Fruit fly (Drosophila melanogaster) whole organism, embryonic: ENCODE results near the gene CheB98a.
A peak's percentile ranks its signal among the peaks of the same experiment; 100 is the strongest.

Source experiments
- Aef1 ChIP-seq: fragments of 200-800 bp; sonication (Bioruptor generic); IDR thresholded peaks from 3 replicates; pipeline ENCODE4 v1.3.6; 2022; ENCODE audit warnings: missing biosample characterization, missing genetic modification characterization
- Bdp1 ChIP-seq: fragments of 200-800 bp; sonication (Bioruptor generic); optimal IDR thresholded peaks from 3 replicates; lab custom pipeline; 2016; ENCODE audit warnings: missing biosample characterization, missing genetic modification characterization
- CG10147 ChIP-seq: fragments of 200-800 bp; sonication (Bioruptor generic); optimal IDR thresholded peaks from 2 replicates; lab custom pipeline; 2019; ENCODE audit warnings: missing biosample characterization, mild to moderate bottlenecking, missing genetic modification characterization, moderate library complexity
- CG10565 ChIP-seq: fragments of 200-800 bp; sonication (Bioruptor generic); optimal IDR thresholded peaks from 3 replicates; lab custom pipeline; 2016; ENCODE audit warnings: missing biosample characterization, mild to moderate bottlenecking, missing genetic modification characterization
- CG11085 ChIP-seq: fragments of 200-800 bp; sonication (Bioruptor generic); IDR thresholded peaks from 2 replicates; pipeline ENCODE4 v1.3.6; 2022; ENCODE audit warnings: missing biosample characterization, missing genetic modification characterization
- CG12219 ChIP-seq: fragments of 200-800 bp; sonication (Bioruptor generic); optimal IDR thresholded peaks from 3 replicates; lab custom pipeline; 2018; ENCODE audit warnings: missing biosample characterization, mild to moderate bottlenecking, missing genetic modification characterization
- CG1529 ChIP-seq: fragments of 200-800 bp; sonication (Bioruptor generic); optimal IDR thresholded peaks from 3 replicates; lab custom pipeline; 2018; ENCODE audit warnings: missing biosample characterization, missing genetic modification characterization
- CG15514 ChIP-seq: fragments of 200-800 bp; sonication (Bioruptor generic); optimal IDR thresholded peaks from 3 replicates; lab custom pipeline; 2017; ENCODE audit warnings: missing biosample characterization, missing genetic modification characterization, mild to moderate bottlenecking, moderate library complexity, missing genetic modification reagents
- CG17385 ChIP-seq: fragments of 200-800 bp; sonication (Bioruptor generic); optimal IDR thresholded peaks from 3 replicates; lab custom pipeline; 2018; ENCODE audit warnings: missing biosample characterization, mild to moderate bottlenecking, missing genetic modification characterization
- CG18262 ChIP-seq: fragments of 200-800 bp; optimal IDR thresholded peaks from 3 replicates; lab custom pipeline; 2019; ENCODE audit warnings: missing biosample characterization, mild to moderate bottlenecking, missing genetic modification characterization, moderate library complexity
- CG18764 ChIP-seq: fragments of 200-800 bp; sonication (Bioruptor generic); optimal IDR thresholded peaks from 3 replicates; lab custom pipeline; 2016; ENCODE audit warnings: missing biosample characterization, missing genetic modification characterization
- CG2712 ChIP-seq: fragments of 200-800 bp; optimal IDR thresholded peaks from 3 replicates; lab custom pipeline; 2019; ENCODE audit warnings: missing biosample characterization, mild to moderate bottlenecking, missing genetic modification characterization, moderate library complexity
- CG3281 ChIP-seq: fragments of 200-800 bp; sonication (Bioruptor generic); optimal IDR thresholded peaks from 3 replicates; lab custom pipeline; 2017; ENCODE audit warnings: missing biosample characterization, mild to moderate bottlenecking, missing genetic modification characterization
- CG33213 ChIP-seq: fragments of 200-800 bp; sonication (Bioruptor generic); optimal IDR thresholded peaks from 3 replicates; lab custom pipeline; 2016; ENCODE audit warnings: missing biosample characterization, missing genetic modification characterization
- CG4730 ChIP-seq: fragments of 200-800 bp; sonication (Bioruptor generic); IDR thresholded peaks from 2 replicates; pipeline ENCODE4 v1.3.6; 2022; ENCODE audit warnings: missing biosample characterization, missing genetic modification characterization
- CG4854 ChIP-seq: fragments of 200-800 bp; sonication (Bioruptor generic); optimal IDR thresholded peaks from 2 replicates; lab custom pipeline; 2016; ENCODE audit warnings: missing biosample characterization, missing genetic modification characterization, inconsistent platforms
- CG6689 ChIP-seq: fragments of 200-800 bp; sonication (Bioruptor generic); IDR thresholded peaks from 2 replicates; pipeline ENCODE4 v1.3.6; 2022; ENCODE audit warnings: missing biosample characterization, missing genetic modification characterization
- CG7928 ChIP-seq: fragments of 200-800 bp; sonication (Bioruptor generic); optimal IDR thresholded peaks from 2 replicates; lab custom pipeline; 2017; ENCODE audit warnings: missing biosample characterization, mild to moderate bottlenecking, missing genetic modification characterization
- CG8089 ChIP-seq: fragments of 200-800 bp; sonication (Bioruptor generic); optimal IDR thresholded peaks from 3 replicates; lab custom pipeline; 2016; ENCODE audit warnings: missing biosample characterization, missing genetic modification characterization
- CG9727 ChIP-seq: fragments of 200-800 bp; sonication (Bioruptor generic); optimal IDR thresholded peaks from 3 replicates; lab custom pipeline; 2017; ENCODE audit warnings: missing biosample characterization, mild to moderate bottlenecking, missing genetic modification characterization
- Dip3 ChIP-seq: fragments of 200-800 bp; sonication (Bioruptor generic); optimal IDR thresholded peaks from 3 replicates; lab custom pipeline; 2016; ENCODE audit warnings: missing biosample characterization, missing genetic modification characterization
- E2f1 ChIP-seq: fragments of 200-800 bp; sonication (Bioruptor generic); IDR thresholded peaks from 2 replicates; pipeline ENCODE4 v1.3.6; 2022; ENCODE audit warnings: missing biosample characterization, missing genetic modification characterization
- Ets65A ChIP-seq: fragments of 200-800 bp; sonication (Bioruptor generic); peaks from one replicate; lab custom pipeline; 2016; ENCODE audit warnings: missing biosample characterization, missing genetic modification characterization
- Hsf ChIP-seq: fragments of 200-800 bp; sonication (Bioruptor generic); optimal IDR thresholded peaks from 3 replicates; lab custom pipeline; 2016; ENCODE audit warnings: missing biosample characterization, missing genetic modification characterization
- NC2β ChIP-seq: fragments of 200-800 bp; sonication (Bioruptor generic); optimal IDR thresholded peaks from 2 replicates; lab custom pipeline; 2016; ENCODE audit warnings: missing biosample characterization, missing genetic modification characterization
- Poxn ChIP-seq: fragments of 200-800 bp; sonication (Bioruptor generic); IDR thresholded peaks from 2 replicates; pipeline ENCODE4 v1.3.6; 2022; ENCODE audit warnings: missing biosample characterization, missing genetic modification characterization
- Rfx ChIP-seq: fragments of 200-800 bp; sonication (Bioruptor generic); IDR thresholded peaks from 2 replicates; pipeline ENCODE4 v1.3.6; 2022; ENCODE audit warnings: missing biosample characterization, missing genetic modification characterization
- Taf1 ChIP-seq: fragments of 200-800 bp; sonication (Bioruptor generic); IDR thresholded peaks from 2 replicates; pipeline ENCODE4 v1.3.6; 2022; ENCODE audit warnings: missing biosample characterization, missing genetic modification characterization
- Tbp ChIP-seq: fragments of >200 bp; optimal IDR thresholded peaks from 2 replicates; lab custom pipeline; 2018; ENCODE audit warnings: missing biosample characterization, missing genetic modification characterization
- aop ChIP-seq: fragments of 200-800 bp; sonication (Bioruptor generic); IDR thresholded peaks from 2 replicates; pipeline ENCODE4 v1.3.6; 2022; ENCODE audit warnings: missing biosample characterization, missing genetic modification characterization
- bab2 ChIP-seq: fragments of 200-800 bp; sonication (Bioruptor generic); optimal IDR thresholded peaks from 2 replicates; lab custom pipeline; 2016; ENCODE audit warnings: missing biosample characterization, missing genetic modification characterization
- chn ChIP-seq: fragments of 200-800 bp; sonication (Bioruptor generic); optimal IDR thresholded peaks from 2 replicates; lab custom pipeline; 2016; ENCODE audit warnings: missing biosample characterization, missing genetic modification characterization
- crp ChIP-seq, 2 experiments: fragments of 200-800 bp; sonication (Bioruptor generic); optimal IDR thresholded peaks; 2 replicates in 1 of 2; 3 replicates in 1 of 2; lab custom pipeline; 2017; ENCODE audit warnings: missing biosample characterization in 2 of 2, missing genetic modification characterization in 2 of 2, mild to moderate bottlenecking in 1 of 2, moderate library complexity in 1 of 2
- cwo ChIP-seq: fragments of 200-800 bp; sonication (Bioruptor generic); optimal IDR thresholded peaks from 3 replicates; lab custom pipeline; 2017; ENCODE audit warnings: missing biosample characterization, missing genetic modification characterization, mild to moderate bottlenecking, moderate library complexity, missing genetic modification reagents
- dmrt11E ChIP-seq: fragments of 200-800 bp; sonication (Bioruptor generic); optimal IDR thresholded peaks from 3 replicates; lab custom pipeline; 2018; ENCODE audit warnings: missing biosample characterization, mild to moderate bottlenecking, missing genetic modification characterization, moderate library complexity
- dpn ChIP-seq, 2 experiments: fragments of 200-800 bp; sonication (Bioruptor generic); optimal IDR thresholded peaks; 3 replicates each; lab custom pipeline; 2016; ENCODE audit warnings: missing biosample characterization in 2 of 2, missing genetic modification characterization in 2 of 2
- eve ChIP-seq, 2 experiments: fragments of >200 bp; optimal IDR thresholded peaks; 2 replicates each; lab custom pipeline; 2017; ENCODE audit warnings: missing biosample characterization in 2 of 2, missing genetic modification characterization in 2 of 2
- fru ChIP-seq: fragments of >200 bp; optimal IDR thresholded peaks from 2 replicates; lab custom pipeline; 2017
- gt ChIP-seq: fragments of 200-800 bp; sonication (Bioruptor generic); IDR thresholded peaks from 2 replicates; pipeline ENCODE4 v1.3.6; 2022; ENCODE audit warnings: missing biosample characterization, missing genetic modification characterization
- klu ChIP-seq: fragments of 200-800 bp; sonication (Bioruptor generic); IDR thresholded peaks from 2 replicates; pipeline ENCODE4 v1.3.6; 2022; ENCODE audit warnings: missing biosample characterization, missing genetic modification characterization
- org-1 ChIP-seq: fragments of 200-800 bp; sonication (Bioruptor generic); optimal IDR thresholded peaks from 2 replicates; lab custom pipeline; 2017; ENCODE audit warnings: missing biosample characterization, missing genetic modification characterization
- pb ChIP-seq: fragments of 200-800 bp; sonication (Bioruptor generic); optimal IDR thresholded peaks from 3 replicates; lab custom pipeline; 2016; ENCODE audit warnings: missing biosample characterization, missing genetic modification characterization
- pros ChIP-seq: fragments of 200-800 bp; sonication (Bioruptor generic); optimal IDR thresholded peaks from 3 replicates; lab custom pipeline; 2019; ENCODE audit warnings: missing biosample characterization, mild to moderate bottlenecking, missing genetic modification characterization, moderate library complexity
- tio ChIP-seq: fragments of 200-800 bp; sonication (Bioruptor generic); optimal IDR thresholded peaks from 2 replicates; lab custom pipeline; 2017; ENCODE audit warnings: missing biosample characterization, missing genetic modification characterization, inconsistent platforms
- tll ChIP-seq, 2 experiments: fragments of 200-800 bp in 1 of 2; fragments of >200 bp in 1 of 2; sonication (Bioruptor generic) in 1 of 2; optimal IDR thresholded peaks; 2 replicates each; lab custom pipeline; 2017 to 2019; ENCODE audit warnings: missing biosample characterization in 2 of 2, missing genetic modification characterization in 2 of 2, mild to moderate bottlenecking in 1 of 2, moderate library complexity in 1 of 2
- toy ChIP-seq: fragments of 200-800 bp; sonication (Bioruptor generic); IDR thresholded peaks from 2 replicates; pipeline ENCODE4 v1.3.6; 2022; ENCODE audit warnings: missing biosample characterization, missing genetic modification characterization
- trem ChIP-seq: fragments of 200-800 bp; optimal IDR thresholded peaks from 3 replicates; lab custom pipeline; 2019; ENCODE audit warnings: missing biosample characterization, mild to moderate bottlenecking, missing genetic modification characterization, moderate library complexity
- usp ChIP-seq: fragments of >200 bp; optimal IDR thresholded peaks from 2 replicates; lab custom pipeline; 2017; ENCODE audit warnings: missing biosample characterization, missing genetic modification characterization
- vvl ChIP-seq: fragments of 200-800 bp; sonication (Bioruptor generic); IDR thresholded peaks from 2 replicates; pipeline ENCODE4 v1.3.6; 2022; ENCODE audit warnings: missing biosample characterization, missing genetic modification characterization
- wek ChIP-seq: fragments of 200-800 bp; sonication (Bioruptor generic); optimal IDR thresholded peaks from 3 replicates; lab custom pipeline; 2018; ENCODE audit warnings: missing biosample characterization, mild to moderate bottlenecking, missing genetic modification characterization, moderate library complexity
- zen ChIP-seq: fragments of 200-800 bp; sonication (Bioruptor generic); optimal IDR thresholded peaks from 3 replicates; lab custom pipeline; 2018; ENCODE audit warnings: missing biosample characterization, mild to moderate bottlenecking, missing genetic modification characterization, moderate library complexity

The CheB98a gene

DNA sequence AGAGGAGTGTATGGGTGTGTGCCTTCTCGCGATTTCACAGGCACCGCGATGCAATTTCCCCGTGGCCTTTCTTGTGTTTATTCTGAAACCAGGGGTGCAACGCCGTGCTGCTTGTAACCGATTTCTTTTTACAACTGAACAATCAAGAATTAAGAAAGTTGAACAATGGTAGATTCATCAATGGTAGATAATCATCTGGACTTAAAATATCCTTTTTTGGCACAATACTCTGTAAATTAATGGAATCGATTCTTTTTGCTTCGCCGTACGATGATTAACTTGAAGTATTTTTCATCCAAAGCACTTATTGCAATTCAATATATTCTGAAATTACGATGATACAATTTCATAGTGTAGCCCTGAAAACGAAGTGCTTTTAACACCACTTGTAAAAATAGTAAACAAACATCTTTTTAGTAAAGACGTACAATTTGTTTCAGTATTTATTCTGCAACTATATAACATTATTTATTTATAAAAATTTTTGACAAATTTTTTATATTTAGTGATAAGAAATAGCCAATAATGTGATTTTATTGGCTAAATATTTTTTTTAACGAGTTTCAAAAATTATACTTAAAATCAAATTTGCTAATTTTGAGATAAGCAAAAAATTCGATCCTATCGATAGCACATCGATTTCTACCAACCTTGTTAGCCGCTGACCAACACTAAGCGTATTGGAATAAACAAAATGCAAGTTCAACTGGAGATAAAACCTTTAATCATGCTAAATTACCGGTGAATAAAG is 13.2 kb downstream of the CheB98a start, which contains the start of the genes CG1523 and CG1647 (continued):
- TF ChIP-seq CG1529 = no peak
- TF ChIP-seq Dip3 (GFP tag; lab: Kevin White, UChicago) = no peak
- TF ChIP-seq Aef1 (GFP tag; lab: Robert Waterston, UW) = peak; percentile 42; the same call in 2 of the 3 replicates
- no peak for TF ChIP-seq CG10147 (GFP tag; lab: Kevin White, UChicago)
- peak; percentile 53 for TF ChIP-seq CG8089
- no peak for TF ChIP-seq fru (lab: Kevin White, UChicago)
- TF ChIP-seq dmrt11E = peak; percentile 75
- no peak for TF ChIP-seq CG12219
- TF ChIP-seq dpn (GFP tag; optimal IDR thresholded peaks at IDR 0.05; lab: Kevin White, UChicago) = peak; percentile 45 to 58
- peak; percentile 73 for TF ChIP-seq CG6689 (GFP tag; lab: Robert Waterston, UW)
- no peak for TF ChIP-seq tll (GFP tag; optimal IDR thresholded peaks at IDR 0.05; lab: Kevin White, UChicago)
- no peak for TF ChIP-seq cwo (GFP tag; lab: Kevin White, UChicago)
- TF ChIP-seq NC2β (GFP tag; lab: Kevin White, UChicago) = peak; percentile 49
- TF ChIP-seq Poxn (GFP tag; lab: Robert Waterston, UW) = no peak
- TF ChIP-seq vvl (GFP tag; lab: Robert Waterston, UW) = peak; percentile 40; the same call in 1 of the 2 replicates
- no peak; the same call in 1 of the 2 replicates for TF ChIP-seq E2f1 (GFP tag; lab: Robert Waterston, UW)
- TF ChIP-seq Rfx (GFP tag; lab: Robert Waterston, UW) = peak; percentile 73
- TF ChIP-seq usp (GFP tag; lab: Kevin White, UChicago) = no peak
- peak; percentile 60 for TF ChIP-seq CG9727 (GFP tag; lab: Kevin White, UChicago)
- peak; percentile 79 for TF ChIP-seq CG2712 (tag; lab: Kevin White, UChicago)
- TF ChIP-seq CG18262 (tag; lab: Kevin White, UChicago) = peak; percentile 81
- peak; percentile 72 for TF ChIP-seq Hsf (GFP tag; lab: Kevin White, UChicago)
- TF ChIP-seq CG17385 (GFP tag; lab: Kevin White, UChicago) = peak; percentile 66
- no peak for TF ChIP-seq aop
- TF ChIP-seq CG4854 (GFP tag; lab: Kevin White, UChicago) = peak; percentile 35
- no peak for TF ChIP-seq tio (GFP tag; lab: Kevin White, UChicago)
- peak; percentile 45 for TF ChIP-seq CG18764 (GFP tag; lab: Kevin White, UChicago)
- peak; percentile 43 for TF ChIP-seq org-1 (GFP tag; lab: Kevin White, UChicago)
- peak; percentile 42 for TF ChIP-seq chn (GFP tag; lab: Kevin White, UChicago)
- TF ChIP-seq Bdp1 (GFP tag; lab: Kevin White, UChicago) = peak; percentile 26
- TF ChIP-seq pros = peak; percentile 2
- no peak for TF ChIP-seq pb
- TF ChIP-seq CG10565 (GFP tag; lab: Kevin White, UChicago) = no peak
- TF ChIP-seq CG4730 (GFP tag; lab: Robert Waterston, UW) = no peak
- TF ChIP-seq CG33213 (GFP tag; lab: Kevin White, UChicago) = no peak
- TF ChIP-seq Tbp (GFP tag; lab: Kevin White, UChicago) = no peak
- peak; percentile 11 for TF ChIP-seq trem (tag; lab: Kevin White, UChicago)
- TF ChIP-seq Ets65A (GFP tag; lab: Kevin White, UChicago) = peak; percentile 93
- no peak for TF ChIP-seq CG3281 (GFP tag; lab: Kevin White, UChicago)
- TF ChIP-seq CG7928 (GFP tag; lab: Kevin White, UChicago) = peak; percentile 85
- peak; percentile 38 for TF ChIP-seq wek (GFP tag; lab: Kevin White, UChicago)
- no peak for TF ChIP-seq Taf1
- peak; percentile 46; the same call in 1 of the 2 replicates for TF ChIP-seq gt (GFP tag; lab: Robert Waterston, UW)
- no peak for TF ChIP-seq CG11085
- TF ChIP-seq klu (GFP tag; lab: Robert Waterston, UW) = peak; percentile 52
- TF ChIP-seq CG15514 (GFP tag; lab: Kevin White, UChicago) = peak; percentile 25
- TF ChIP-seq zen = peak; percentile 69
- no peak for TF ChIP-seq crp (GFP tag; optimal IDR thresholded peaks at IDR 0.05; lab: Kevin White, UChicago)
- no peak for TF ChIP-seq toy (GFP tag; lab: Robert Waterston, UW)
- no peak for TF ChIP-seq eve (GFP tag; optimal IDR thresholded peaks at IDR 0.05; lab: Kevin White, UChicago)
- peak; percentile 53 for TF ChIP-seq bab2 (GFP tag; lab: Kevin White, UChicago)
